Fruit fly (Drosophila melanogaster) whole organism, embryonic: ENCODE results near the gene CG14835.

ENCODE experiments used
- CG10654 ChIP-seq: fragments of 200-800 bp; sonication (Bioruptor generic); optimal IDR thresholded peaks from 2 replicates; lab custom pipeline; 2016; ENCODE audit warnings: missing biosample characterization, missing genetic modification characterization
- CG12071 ChIP-seq: fragments of 200-800 bp; sonication (Bioruptor generic); optimal IDR thresholded peaks from 3 replicates; lab custom pipeline; 2018; ENCODE audit warnings: missing biosample characterization, mild to moderate bottlenecking, missing genetic modification characterization
- CG12155 ChIP-seq: fragments of 200-800 bp; sonication (Bioruptor generic); optimal IDR thresholded peaks from 3 replicates; lab custom pipeline; 2016; ENCODE audit warnings: missing biosample characterization, missing genetic modification characterization
- CG12769 ChIP-seq: fragments of 200-800 bp; sonication (Bioruptor generic); optimal IDR thresholded peaks from 2 replicates; lab custom pipeline; 2019; ENCODE audit warnings: missing biosample characterization, mild to moderate bottlenecking, missing genetic modification characterization, moderate library complexity
- CG15601 ChIP-seq: fragments of 200-800 bp; sonication (Bioruptor generic); optimal IDR thresholded peaks from 3 replicates; lab custom pipeline; 2019; ENCODE audit warnings: missing biosample characterization, mild to moderate bottlenecking, missing genetic modification characterization, moderate library complexity
- CG16813 ChIP-seq: fragments of 200-800 bp; sonication (Bioruptor generic); IDR thresholded peaks from 3 replicates; pipeline ENCODE4 v1.3.6; 2022; ENCODE audit warnings: missing biosample characterization, missing genetic modification characterization; ENCODE audit not compliant: partially characterized antibody
- CG16863 ChIP-seq: fragments of 200-800 bp; sonication (Bioruptor generic); optimal IDR thresholded peaks from 3 replicates; lab custom pipeline; 2016; ENCODE audit warnings: missing biosample characterization, missing genetic modification characterization
- CG17802 ChIP-seq: fragments of 200-800 bp; sonication (Bioruptor generic); optimal IDR thresholded peaks from 2 replicates; lab custom pipeline; 2018; ENCODE audit warnings: missing biosample characterization, mild to moderate bottlenecking, missing genetic modification characterization, moderate library complexity
- CG18011 ChIP-seq: fragments of 200-800 bp; sonication (Bioruptor generic); optimal IDR thresholded peaks from 2 replicates; lab custom pipeline; 2017; ENCODE audit warnings: missing biosample characterization, missing genetic modification characterization, mild to moderate bottlenecking, moderate library complexity, missing genotype
- CG2120 ChIP-seq: fragments of 200-800 bp; sonication (Bioruptor generic); optimal IDR thresholded peaks from 3 replicates; lab custom pipeline; 2016; ENCODE audit warnings: missing biosample characterization, missing genetic modification characterization
- CG2712 ChIP-seq: fragments of 200-800 bp; optimal IDR thresholded peaks from 3 replicates; lab custom pipeline; 2019; ENCODE audit warnings: missing biosample characterization, mild to moderate bottlenecking, missing genetic modification characterization, moderate library complexity
- CG3407 ChIP-seq: fragments of 200-800 bp; sonication (Bioruptor generic); optimal IDR thresholded peaks from 2 replicates; lab custom pipeline; 2018; ENCODE audit warnings: missing biosample characterization, mild to moderate bottlenecking, missing genetic modification characterization
- CG3995 ChIP-seq: fragments of 200-800 bp; sonication (Bioruptor generic); optimal IDR thresholded peaks from 3 replicates; lab custom pipeline; 2016; ENCODE audit warnings: missing biosample characterization, missing genetic modification characterization
- CG4854 ChIP-seq: fragments of 200-800 bp; sonication (Bioruptor generic); optimal IDR thresholded peaks from 2 replicates; lab custom pipeline; 2016; ENCODE audit warnings: missing biosample characterization, missing genetic modification characterization, inconsistent platforms
- CG6254 ChIP-seq: fragments of 200-800 bp; sonication (Bioruptor generic); optimal IDR thresholded peaks from 3 replicates; lab custom pipeline; 2017; ENCODE audit warnings: mild to moderate bottlenecking, missing biosample characterization, missing genetic modification reagents, missing genetic modification characterization
- CG6791 ChIP-seq: fragments of 200-800 bp; sonication (Bioruptor generic); IDR thresholded peaks from 3 replicates; pipeline ENCODE4 v1.3.6; 2022; ENCODE audit warnings: missing biosample characterization, missing genetic modification characterization; ENCODE audit not compliant: partially characterized antibody
- CG7745 ChIP-seq: fragments of 200-800 bp; sonication (Bioruptor generic); optimal IDR thresholded peaks from 2 replicates; lab custom pipeline; 2018; ENCODE audit warnings: missing biosample characterization, mild to moderate bottlenecking, missing genetic modification characterization, moderate library complexity
- CG7786 ChIP-seq: fragments of 200-800 bp; sonication (Bioruptor generic); optimal IDR thresholded peaks from 2 replicates; lab custom pipeline; 2016; ENCODE audit warnings: missing biosample characterization, missing genetic modification characterization
- CG8281 ChIP-seq: fragments of 200-800 bp; sonication (Bioruptor generic); optimal IDR thresholded peaks from 2 replicates; lab custom pipeline; 2018; ENCODE audit warnings: missing biosample characterization, mild to moderate bottlenecking, missing genetic modification characterization, moderate library complexity
- CG9932 ChIP-seq: fragments of 200-800 bp; sonication (Bioruptor generic); IDR thresholded peaks from 2 replicates; pipeline ENCODE4 v1.3.6; 2022; ENCODE audit warnings: missing biosample characterization, missing genetic modification characterization
- D19A ChIP-seq: fragments of 200-800 bp; optimal IDR thresholded peaks from 3 replicates; lab custom pipeline; 2019; ENCODE audit warnings: missing biosample characterization, mild to moderate bottlenecking, missing genetic modification characterization, moderate library complexity
- E2f2 ChIP-seq: fragments of 200-800 bp; sonication (Bioruptor generic); IDR thresholded peaks from 2 replicates; pipeline ENCODE4 v1.3.6; 2022; ENCODE audit warnings: missing biosample characterization, missing genetic modification characterization
- Ets65A ChIP-seq: fragments of 200-800 bp; sonication (Bioruptor generic); peaks from one replicate; lab custom pipeline; 2016; ENCODE audit warnings: missing biosample characterization, missing genetic modification characterization
- H2.0 ChIP-seq: fragments of 200-800 bp; sonication (Bioruptor generic); IDR thresholded peaks from 2 replicates; pipeline ENCODE4 v1.3.6; 2022; ENCODE audit warnings: missing biosample characterization, missing genetic modification characterization
- HHEX ChIP-seq: fragments of 200-800 bp; sonication (Bioruptor generic); optimal IDR thresholded peaks from 3 replicates; lab custom pipeline; 2017; ENCODE audit warnings: missing biosample characterization, mild to moderate bottlenecking, missing genetic modification characterization, missing genetic modification reagents
- Hr39 ChIP-seq: fragments of >200 bp; optimal IDR thresholded peaks from 2 replicates; lab custom pipeline; 2017
- Hr51 ChIP-seq, 2 experiments: fragments of 200-800 bp; sonication (Bioruptor generic); optimal IDR thresholded peaks; 2 replicates in 1 of 2; 3 replicates in 1 of 2; lab custom pipeline; 2016 to 2018; ENCODE audit warnings: missing biosample characterization in 2 of 2, missing genetic modification characterization in 2 of 2, mild to moderate bottlenecking in 1 of 2, moderate library complexity in 1 of 2
- Jarid2 ChIP-seq: fragments of 200-800 bp; sonication (Bioruptor generic); optimal IDR thresholded peaks from 3 replicates; lab custom pipeline; 2017; ENCODE audit warnings: mild to moderate bottlenecking, missing biosample characterization, missing genetic modification reagents, missing genetic modification characterization
- NFAT ChIP-seq: fragments of 200-800 bp; sonication (Bioruptor generic); IDR thresholded peaks from 2 replicates; pipeline ENCODE4 v1.3.6; 2022; ENCODE audit warnings: missing biosample characterization, missing genetic modification characterization
- Ravus ChIP-seq: fragments of 200-800 bp; sonication (Bioruptor generic); IDR thresholded peaks from 2 replicates; pipeline ENCODE4 v1.3.6; 2022; ENCODE audit warnings: missing biosample characterization, missing genetic modification characterization
- Sry-β ChIP-seq: fragments of 200-800 bp; sonication (Bioruptor generic); optimal IDR thresholded peaks from 2 replicates; lab custom pipeline; 2018; ENCODE audit warnings: missing biosample characterization, mild to moderate bottlenecking, missing genetic modification characterization, moderate library complexity
- ac ChIP-seq: fragments of 200-800 bp; sonication (Bioruptor generic); optimal IDR thresholded peaks from 3 replicates; lab custom pipeline; 2017; ENCODE audit warnings: missing biosample characterization, mild to moderate bottlenecking, missing genetic modification characterization
- ara ChIP-seq: fragments of 200-800 bp; sonication (Bioruptor generic); IDR thresholded peaks from 2 replicates; pipeline ENCODE4 v1.3.6; 2022; ENCODE audit warnings: missing biosample characterization, missing genetic modification characterization
- cato ChIP-seq: fragments of 200-800 bp; sonication (Bioruptor generic); optimal IDR thresholded peaks from 2 replicates; lab custom pipeline; 2016; ENCODE audit warnings: missing biosample characterization, missing genetic modification characterization, borderline replicate concordance
- dmrt11E ChIP-seq: fragments of 200-800 bp; sonication (Bioruptor generic); optimal IDR thresholded peaks from 3 replicates; lab custom pipeline; 2018; ENCODE audit warnings: missing biosample characterization, mild to moderate bottlenecking, missing genetic modification characterization, moderate library complexity
- eve ChIP-seq, 2 experiments: fragments of >200 bp; optimal IDR thresholded peaks; 2 replicates each; lab custom pipeline; 2017; ENCODE audit warnings: missing biosample characterization in 2 of 2, missing genetic modification characterization in 2 of 2
- insv ChIP-seq, 2 experiments: fragments of 200-800 bp; sonication (Bioruptor generic); optimal IDR thresholded peaks; 3 replicates each; lab custom pipeline; 2016 to 2018; ENCODE audit warnings: missing biosample characterization in 2 of 2, missing genetic modification characterization in 2 of 2
- jing ChIP-seq: fragments of 200-800 bp; sonication (Bioruptor generic); optimal IDR thresholded peaks from 2 replicates; lab custom pipeline; 2018; ENCODE audit warnings: missing biosample characterization, mild to moderate bottlenecking, missing genetic modification characterization
- jumu ChIP-seq: fragments of 200-800 bp; sonication (Bioruptor generic); optimal IDR thresholded peaks from 3 replicates; lab custom pipeline; 2016; ENCODE audit warnings: missing biosample characterization, missing genetic modification characterization
- lmd ChIP-seq: fragments of 200-800 bp; sonication (Bioruptor generic); IDR thresholded peaks from 2 replicates; pipeline ENCODE4 v1.3.6; 2022; ENCODE audit warnings: missing biosample characterization, missing genetic modification characterization
- pita ChIP-seq: fragments of 200-800 bp; sonication (Bioruptor generic); optimal IDR thresholded peaks from 2 replicates; lab custom pipeline; 2017; ENCODE audit warnings: missing biosample characterization, mild to moderate bottlenecking, missing genetic modification characterization
- sens ChIP-seq: fragments of 200-800 bp; sonication (Bioruptor generic); peaks from one replicate; lab custom pipeline; 2016; ENCODE audit warnings: missing biosample characterization, missing genetic modification characterization
- sim ChIP-seq: fragments of 200-800 bp; sonication (Bioruptor generic); IDR thresholded peaks from 2 replicates; pipeline ENCODE4 v1.3.6; 2022; ENCODE audit warnings: missing biosample characterization, missing genetic modification characterization
- sisA ChIP-seq: fragments of 200-800 bp; sonication (Bioruptor generic); IDR thresholded peaks from 2 replicates; pipeline ENCODE4 v1.3.6; 2022; ENCODE audit warnings: missing biosample characterization, missing genetic modification characterization
- tgo ChIP-seq: fragments of 200-800 bp; sonication (Bioruptor generic); IDR thresholded peaks from 3 replicates; pipeline ENCODE4 v1.3.6; 2022; ENCODE audit warnings: missing biosample characterization, missing genetic modification characterization
- wdn ChIP-seq: fragments of 200-800 bp; sonication (Bioruptor generic); IDR thresholded peaks from 2 replicates; pipeline ENCODE4 v1.3.6; 2022; ENCODE audit warnings: missing biosample characterization, missing genetic modification characterization

CG14835 gene

dm6 chr3L:7455849-7456248, 18.6 kb upstream of the CG14835 start, which contains the start of gene ppk26:
Gene ppk26, plus strand, starts transcription at chr3L:7456149.
- peak; percentile 77 for TF ChIP-seq Ets65A
- TF ChIP-seq sens, result peak; percentile 31
- no peak for TF ChIP-seq ac (GFP tag; lab: Kevin White, UChicago)

dm6 chr3L:7450553-7450952, 13.3 kb upstream of the CG14835 start, which contains the start of gene CG33278:
Gene CG33278, plus strand, starts transcription at chr3L:7450853.
- no peak for TF ChIP-seq CG6791 (GFP tag; lab: Robert Waterston, UW)
- TF ChIP-seq sim (GFP tag; lab: Robert Waterston, UW), result no peak
- TF ChIP-seq CG2120, result no peak
- no peak for TF ChIP-seq Ravus (GFP tag; lab: Robert Waterston, UW)
- no peak for TF ChIP-seq CG2712
- TF ChIP-seq CG16863, result no peak
- TF ChIP-seq CG7786, result no peak
- no peak for TF ChIP-seq CG8281
- TF ChIP-seq Hr51 (GFP tag; optimal IDR thresholded peaks at IDR 0.05; lab: Kevin White, UChicago), result no peak
- no peak for TF ChIP-seq jing
- no peak for TF ChIP-seq ara
- TF ChIP-seq CG12071 (GFP tag; lab: Kevin White, UChicago), result no peak
- no peak for TF ChIP-seq Jarid2
- no peak for TF ChIP-seq CG17802 (tag; lab: Kevin White, UChicago)
- TF ChIP-seq CG12155 (GFP tag; lab: Kevin White, UChicago), result no peak
- TF ChIP-seq E2f2 (GFP tag; lab: Robert Waterston, UW), result no peak
- no peak for TF ChIP-seq CG15601
- no peak for TF ChIP-seq Sry-β (GFP tag; lab: Kevin White, UChicago)
- TF ChIP-seq lmd (GFP tag; lab: Robert Waterston, UW), result no peak

- TF ChIP-seq CG12769 (tag; lab: Kevin White, UChicago) (no peak), D19A (tag; lab: Kevin White, UChicago) (peak; percentile 64), CG8281 (peak; percentile 94)
These were observed 11.8 kb upstream of the CG14835 start for dm6 chr3L:7449097-7449496.

dm6 chr3L:7440633-7441032, 3.4 kb upstream of the CG14835 start, which contains the start of gene sphinx2:
Gene sphinx2, minus strand, starts transcription at chr3L:7440733.
- no peak for TF ChIP-seq E2f2 (GFP tag; lab: Robert Waterston, UW)
- no peak for TF ChIP-seq tgo (GFP tag; lab: Robert Waterston, UW)
- no peak for TF ChIP-seq NFAT (GFP tag; lab: Robert Waterston, UW)
- no peak for TF ChIP-seq dmrt11E (tag; lab: Kevin White, UChicago)
- peak; percentile 18 for TF ChIP-seq sens
- no peak for TF ChIP-seq CG7745 (tag; lab: Kevin White, UChicago)
- no peak for TF ChIP-seq eve (GFP tag; optimal IDR thresholded peaks at IDR 0.05; lab: Kevin White, UChicago)

dm6 chr3L:7439305-7439704, 2.0 kb upstream of the CG14835 start, which contains the start of gene sphinx1:
Gene sphinx1, minus strand, starts transcription at chr3L:7439405.
- TF ChIP-seq HHEX (GFP tag; lab: Kevin White, UChicago) (no peak), NFAT (GFP tag; lab: Robert Waterston, UW) (no peak), CG6254 (GFP tag; lab: Kevin White, UChicago) (no peak), CG3407 (GFP tag; lab: Kevin White, UChicago) (no peak), Hr39 (no peak), CG10654 (GFP tag; lab: Kevin White, UChicago) (no peak), sisA (GFP tag; lab: Robert Waterston, UW) (no peak), CG16813 (GFP tag; lab: Robert Waterston, UW) (no peak), CG4854 (GFP tag; lab: Kevin White, UChicago) (no peak), CG3995 (GFP tag; lab: Kevin White, UChicago) (no peak), cato (GFP tag; lab: Kevin White, UChicago) (no peak), pita (GFP tag; lab: Kevin White, UChicago) (no peak), CG18011 (GFP tag; lab: Kevin White, UChicago) (no peak), H2.0 (GFP tag; lab: Robert Waterston, UW) (no peak), CG9932 (GFP tag; lab: Robert Waterston, UW) (no peak), insv (GFP tag; optimal IDR thresholded peaks at IDR 0.05; lab: Kevin White, UChicago) (no peak), jumu (no peak), wdn (GFP tag; lab: Robert Waterston, UW) (no peak), dmrt11E (tag; lab: Kevin White, UChicago) (no peak)
- TF ChIP-seq, all 482 proteins: peak for 0
